Fruit fly (Drosophila melanogaster) whole organism, wandering third instar larva: ENCODE data around the gene SPH93.

Source experiments
- CrebA ChIP-seq: fragments of 200-800 bp; sonication (Bioruptor generic); optimal IDR thresholded peaks from 2 replicates; lab custom pipeline; 2016; ENCODE audit warnings: missing biosample characterization, mild to moderate bottlenecking, missing genetic modification characterization, borderline replicate concordance
- br ChIP-seq: fragments of 200-800 bp; sonication (Bioruptor generic); optimal IDR thresholded peaks from 2 replicates; lab custom pipeline; 2016; ENCODE audit warnings: missing biosample characterization, missing genetic modification characterization
- dsf ChIP-seq: sonication (Bioruptor generic); optimal IDR thresholded peaks from 2 replicates; lab custom pipeline; 2016; ENCODE audit warnings: missing biosample characterization, missing genetic modification characterization, borderline replicate concordance
- fru ChIP-seq: fragments of 200-800 bp; sonication (Bioruptor generic); optimal IDR thresholded peaks from 3 replicates; lab custom pipeline; 2016; ENCODE audit warnings: missing biosample characterization, mild to moderate bottlenecking, missing genetic modification characterization
- jim ChIP-seq: fragments of 175-275, 200-325 bp; sonication (Bioruptor generic); optimal IDR thresholded peaks from 2 replicates; lab custom pipeline; 2016; ENCODE audit warnings: missing biosample characterization, mild to moderate bottlenecking, missing genetic modification characterization
- lola ChIP-seq: fragments of >200 bp; optimal IDR thresholded peaks from 2 replicates; lab custom pipeline; 2017; ENCODE audit warnings: missing biosample characterization, missing genetic modification characterization
- psq ChIP-seq: fragments of 200-800 bp; sonication (Bioruptor generic); optimal IDR thresholded peaks from 3 replicates; lab custom pipeline; 2017; ENCODE audit warnings: missing biosample characterization, mild to moderate bottlenecking, missing genetic modification characterization, moderate library complexity

DNA sequence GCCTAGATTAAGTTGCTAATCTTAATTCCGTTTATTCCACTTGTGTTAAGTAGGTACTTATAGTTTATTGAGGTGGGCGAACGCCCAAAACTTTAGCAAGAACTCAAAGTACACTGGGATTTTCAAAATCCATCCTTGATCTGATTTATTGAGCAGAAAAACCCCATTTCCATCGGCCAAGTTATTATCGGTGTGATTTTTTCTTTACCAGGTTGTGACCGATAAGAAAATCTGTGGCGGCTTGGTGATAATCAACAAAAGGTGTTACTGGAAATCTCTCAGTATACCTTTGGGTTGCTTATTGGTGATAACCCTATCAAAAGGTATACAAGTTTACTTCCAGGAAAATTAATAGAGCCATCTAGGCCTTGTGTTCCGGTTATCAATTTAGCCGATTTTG lies 35.3 kb downstream of the SPH93 start:
- no peak for TF ChIP-seq br
- no peak for TF ChIP-seq CrebA (GFP tag; lab: Kevin White, UChicago)
- TF ChIP-seq jim, result no peak
- no peak for TF ChIP-seq fru (GFP tag; lab: Kevin White, UChicago)
- TF ChIP-seq lola (GFP tag; lab: Kevin White, UChicago), result no peak
- TF ChIP-seq psq (GFP tag; lab: Kevin White, UChicago), result no peak
- TF ChIP-seq dsf (GFP tag; lab: Kevin White, UChicago), result no peak
